Fruit fly (Drosophila melanogaster): ENCODE measurements around the gene AdamTS-B.
A peak's percentile ranks its signal among the peaks of the same experiment; 100 is the strongest.

AdamTS-B gene

dm6 chrX:5698087-5698727 is at the start of gene AdamTS-B:
TSS of gene AdamTS-B (plus strand) at chrX:5698557.
- peak; percentile 84 for TF ChIP-seq CG8159 (tag; optimal IDR thresholded peaks at IDR 0.05)
- TF ChIP-seq CG14655 (GFP tag; optimal IDR thresholded peaks at IDR 0.05): peak; percentile 79
- TF ChIP-seq CG10348 (GFP tag; IDR thresholded peaks at IDR 0.05): no peak
- peak; percentile 73 for TF ChIP-seq Pif1A (GFP tag; optimal IDR thresholded peaks at IDR 0.05)
- TF ChIP-seq gl (tag; optimal IDR thresholded peaks at IDR 0.05): peak; percentile 39
- no peak for TF ChIP-seq EcR (GFP tag; optimal IDR thresholded peaks at IDR 0.05)
- peak; percentile 77 for TF ChIP-seq CG32121 (GFP tag; IDR thresholded peaks at IDR 0.05)
- peak; percentile 76 for TF ChIP-seq Snoo (tag; optimal IDR thresholded peaks at IDR 0.05)
- TF ChIP-seq CG15710 (tag; optimal IDR thresholded peaks at IDR 0.05): peak; percentile 78
- no peak for TF ChIP-seq Pif1B (GFP tag; optimal IDR thresholded peaks at IDR 0.05)
- 0 out of 3 replicates have a peak, but pooled peaks have one; percentile 45 for TF ChIP-seq fd96Ca (GFP tag; IDR thresholded peaks at IDR 0.05)
- TF ChIP-seq CG9948 (tag; optimal IDR thresholded peaks at IDR 0.05): peak; percentile 67
- TF ChIP-seq CG12605 (GFP tag; IDR thresholded peaks at IDR 0.05): peak; percentile 51; the same call in 1 of the 2 replicates
- peak; percentile 72 for TF ChIP-seq CG4496 (GFP tag; IDR thresholded peaks at IDR 0.05)
- no peak for TF ChIP-seq CG13204 (GFP tag; optimal IDR thresholded peaks at IDR 0.05)
- peak; percentile 52 for TF ChIP-seq CG34367 (tag; optimal IDR thresholded peaks at IDR 0.05)
- TF ChIP-seq D1 (tag; optimal IDR thresholded peaks at IDR 0.05): peak; percentile 34
- 0 out of 2 replicates have a peak, but pooled peaks have one; percentile 17 for TF ChIP-seq rn (GFP tag; IDR thresholded peaks at IDR 0.05)
- peak; percentile 74 for TF ChIP-seq CG8301 (tag; optimal IDR thresholded peaks at IDR 0.05)
- TF ChIP-seq Ets98B (GFP tag; IDR thresholded peaks at IDR 0.05): peak; percentile 52
- peak; percentile 73 for TF ChIP-seq CG17806 (tag; optimal IDR thresholded peaks at IDR 0.05)

- TF ChIP-seq fd96Ca (GFP tag; IDR thresholded peaks at IDR 0.05) (no peak), CG32121 (GFP tag; IDR thresholded peaks at IDR 0.05) (no peak), CG8301 (tag; optimal IDR thresholded peaks at IDR 0.05) (no peak), EcR (GFP tag; optimal IDR thresholded peaks at IDR 0.05) (peak; percentile 62), Pif1B (GFP tag; optimal IDR thresholded peaks at IDR 0.05) (no peak), gl (tag; optimal IDR thresholded peaks at IDR 0.05) (no peak), CG15710 (tag; optimal IDR thresholded peaks at IDR 0.05) (no peak)
These were observed 49.0 kb upstream of the AdamTS-B start for dm6 chrX:5649387-5649786.

- no peak for TF ChIP-seq CG15710 (tag; optimal IDR thresholded peaks at IDR 0.05)
- no peak for TF ChIP-seq CG14655 (GFP tag; optimal IDR thresholded peaks at IDR 0.05)
- TF ChIP-seq CG8159 (tag; optimal IDR thresholded peaks at IDR 0.05): no peak
- TF ChIP-seq CG10348 (GFP tag; IDR thresholded peaks at IDR 0.05): no peak
- TF ChIP-seq fd96Ca (GFP tag; IDR thresholded peaks at IDR 0.05): no peak
These were observed 48.4 kb upstream of the AdamTS-B start for dm6 chrX:5649998-5650397.

- TF ChIP-seq Ets98B (GFP tag; IDR thresholded peaks at IDR 0.05) (no peak), CG17806 (tag; optimal IDR thresholded peaks at IDR 0.05) (no peak), CG32121 (GFP tag; IDR thresholded peaks at IDR 0.05) (no peak), Pif1A (GFP tag; optimal IDR thresholded peaks at IDR 0.05) (no peak), gl (tag; optimal IDR thresholded peaks at IDR 0.05) (no peak), EcR (GFP tag; optimal IDR thresholded peaks at IDR 0.05) (no peak), CG14655 (GFP tag; optimal IDR thresholded peaks at IDR 0.05) (no peak), CG13204 (GFP tag; optimal IDR thresholded peaks at IDR 0.05) (no peak), Snoo (tag; optimal IDR thresholded peaks at IDR 0.05) (no peak), CG8159 (tag; optimal IDR thresholded peaks at IDR 0.05) (no peak), CG10348 (GFP tag; IDR thresholded peaks at IDR 0.05) (no peak), CG12605 (GFP tag; IDR thresholded peaks at IDR 0.05) (no peak), D1 (tag; optimal IDR thresholded peaks at IDR 0.05) (no peak), Pif1B (GFP tag; optimal IDR thresholded peaks at IDR 0.05) (no peak), CG34367 (tag; optimal IDR thresholded peaks at IDR 0.05) (no peak), rn (GFP tag; IDR thresholded peaks at IDR 0.05) (no peak), fd96Ca (GFP tag; IDR thresholded peaks at IDR 0.05) (no peak), CG8301 (tag; optimal IDR thresholded peaks at IDR 0.05) (no peak), CG9948 (tag; optimal IDR thresholded peaks at IDR 0.05) (no peak), CG15710 (tag; optimal IDR thresholded peaks at IDR 0.05) (no peak)
These were observed 36.4 kb upstream of the AdamTS-B start for dm6 chrX:5661971-5662370.

- TF ChIP-seq D1 (tag; optimal IDR thresholded peaks at IDR 0.05): no peak
- TF ChIP-seq CG12605 (GFP tag; IDR thresholded peaks at IDR 0.05): no peak
- TF ChIP-seq Pif1B (GFP tag; optimal IDR thresholded peaks at IDR 0.05): no peak
- no peak for TF ChIP-seq gl (tag; optimal IDR thresholded peaks at IDR 0.05)
- no peak for TF ChIP-seq Pif1A (GFP tag; optimal IDR thresholded peaks at IDR 0.05)
- no peak for TF ChIP-seq Snoo (tag; optimal IDR thresholded peaks at IDR 0.05)
- no peak for TF ChIP-seq Ets98B (GFP tag; IDR thresholded peaks at IDR 0.05)
- no peak for TF ChIP-seq CG4496 (GFP tag; IDR thresholded peaks at IDR 0.05)
- TF ChIP-seq CG9948 (tag; optimal IDR thresholded peaks at IDR 0.05): no peak
- no peak for TF ChIP-seq CG32121 (GFP tag; IDR thresholded peaks at IDR 0.05)
- TF ChIP-seq EcR (GFP tag; optimal IDR thresholded peaks at IDR 0.05): no peak
- no peak for TF ChIP-seq CG8301 (tag; optimal IDR thresholded peaks at IDR 0.05)
- TF ChIP-seq fd96Ca (GFP tag; IDR thresholded peaks at IDR 0.05): no peak
- no peak for TF ChIP-seq CG8159 (tag; optimal IDR thresholded peaks at IDR 0.05)
- TF ChIP-seq rn (GFP tag; IDR thresholded peaks at IDR 0.05): no peak
- TF ChIP-seq CG13204 (GFP tag; optimal IDR thresholded peaks at IDR 0.05): no peak
- TF ChIP-seq CG34367 (tag; optimal IDR thresholded peaks at IDR 0.05): no peak
These were observed 35.6 kb upstream of the AdamTS-B start, which contains the start of gene OtopLc for dm6 chrX:5662761-5663160. TSS of gene OtopLc (minus strand) at chrX:5662861.

dm6 chrX:5664222-5664621 is 34.1 kb upstream of the AdamTS-B start:
- no peak for TF ChIP-seq gl (tag; optimal IDR thresholded peaks at IDR 0.05)
- TF ChIP-seq CG13204 (GFP tag; optimal IDR thresholded peaks at IDR 0.05): peak; percentile 43
- TF ChIP-seq EcR (GFP tag; optimal IDR thresholded peaks at IDR 0.05): peak; percentile 15

Data from whole organism, pupa.